Fruit fly (Drosophila melanogaster) whole organism, prepupa: ENCODE data around the gene CG5281.

Experiments
- Blimp-1 ChIP-seq: fragments of 200-800 bp; sonication (Bioruptor generic); optimal IDR thresholded peaks from 3 replicates; lab custom pipeline; 2017; ENCODE audit warnings: missing biosample characterization, missing genetic modification characterization, mild to moderate bottlenecking, moderate library complexity, missing genetic modification reagents
- CG10631 ChIP-seq: fragments of 200-800 bp; sonication (Bioruptor generic); optimal IDR thresholded peaks from 2 replicates; lab custom pipeline; 2016; ENCODE audit warnings: missing biosample characterization, missing genetic modification characterization
- CG10669 ChIP-seq: fragments of 200-800 bp; sonication (Bioruptor generic); optimal IDR thresholded peaks from 3 replicates; lab custom pipeline; 2018; ENCODE audit warnings: missing biosample characterization, mild to moderate bottlenecking, missing genetic modification characterization, moderate library complexity
- CG11294 ChIP-seq: fragments of 200-800 bp; sonication (Bioruptor generic); IDR thresholded peaks from 2 replicates; pipeline ENCODE4 v1.3.6; 2022; ENCODE audit warnings: missing biosample characterization, missing genetic modification characterization
- CG1621 ChIP-seq: fragments of 200-800 bp; sonication (Bioruptor generic); optimal IDR thresholded peaks from 3 replicates; lab custom pipeline; 2018; ENCODE audit warnings: missing biosample characterization, mild to moderate bottlenecking, missing genetic modification characterization
- CG3032 ChIP-seq: fragments of 200-800 bp; optimal IDR thresholded peaks from 2 replicates; lab custom pipeline; 2019; ENCODE audit warnings: missing biosample characterization, mild to moderate bottlenecking, missing genetic modification characterization, moderate library complexity
- CG31627 ChIP-seq: fragments of 200-800 bp; sonication (Bioruptor generic); optimal IDR thresholded peaks from 3 replicates; lab custom pipeline; 2016; ENCODE audit warnings: missing biosample characterization, missing genetic modification characterization
- CG32006 ChIP-seq: fragments of 200-800 bp; sonication (Bioruptor generic); optimal IDR thresholded peaks from 3 replicates; lab custom pipeline; 2017; ENCODE audit warnings: missing biosample characterization, mild to moderate bottlenecking, missing genetic modification characterization
- CG34406 ChIP-seq: fragments of 200-800 bp; sonication (Bioruptor generic); optimal IDR thresholded peaks from 3 replicates; lab custom pipeline; 2016; ENCODE audit warnings: missing biosample characterization, missing genetic modification characterization
- CG3919 ChIP-seq: fragments of 200-800 bp; sonication (Bioruptor generic); optimal IDR thresholded peaks from 3 replicates; lab custom pipeline; 2016; ENCODE audit warnings: missing biosample characterization, missing genetic modification characterization
- CG6163 ChIP-seq: fragments of 200-800 bp; sonication (Bioruptor generic); IDR thresholded peaks from 3 replicates; pipeline ENCODE4 v1.3.6; 2022; ENCODE audit warnings: missing biosample characterization, missing genetic modification characterization
- CG6792 ChIP-seq: fragments of 200-800 bp; sonication (Bioruptor generic); optimal IDR thresholded peaks from 3 replicates; lab custom pipeline; 2016; ENCODE audit warnings: missing biosample characterization, missing genetic modification characterization
- CG8119 ChIP-seq: fragments of 200-800 bp; sonication (Bioruptor generic); IDR thresholded peaks from 3 replicates; pipeline ENCODE4 v1.3.6; 2022; ENCODE audit warnings: missing biosample characterization, missing genetic modification characterization
- CG8319 ChIP-seq: fragments of 200-800 bp; sonication (Bioruptor generic); optimal IDR thresholded peaks from 3 replicates; lab custom pipeline; 2016; ENCODE audit warnings: missing biosample characterization, missing genetic modification characterization
- Eip75B ChIP-seq: fragments of 200-800 bp; sonication (Bioruptor generic); optimal IDR thresholded peaks from 3 replicates; lab custom pipeline; 2016; ENCODE audit warnings: missing biosample characterization, missing genetic modification characterization
- Eip78C ChIP-seq: fragments of 200-800 bp; sonication (Bioruptor generic); peaks from one replicate; lab custom pipeline; 2016; ENCODE audit warnings: missing biosample characterization, missing genetic modification characterization
- Ets21C ChIP-seq: fragments of 200-800 bp; sonication (Bioruptor generic); optimal IDR thresholded peaks from 3 replicates; lab custom pipeline; 2016; ENCODE audit warnings: missing biosample characterization, missing genetic modification characterization
- Ets96B ChIP-seq: fragments of 200-800 bp; optimal IDR thresholded peaks from 2 replicates; lab custom pipeline; 2019; ENCODE audit warnings: missing biosample characterization, mild to moderate bottlenecking, missing genetic modification characterization, moderate library complexity
- Gug ChIP-seq: fragments of 200-800 bp; sonication (Bioruptor generic); IDR thresholded peaks from 2 replicates; pipeline ENCODE4 v1.3.6; 2022; ENCODE audit warnings: missing biosample characterization, missing genetic modification characterization
- Hr39 ChIP-seq: fragments of 200-800 bp; sonication (Bioruptor generic); optimal IDR thresholded peaks from 2 replicates; lab custom pipeline; 2016; ENCODE audit warnings: missing biosample characterization, missing genetic modification characterization
- Hr4 ChIP-seq: fragments of 200-800 bp; sonication (Bioruptor generic); optimal IDR thresholded peaks from 3 replicates; lab custom pipeline; 2016; ENCODE audit warnings: missing biosample characterization, missing genetic modification characterization
- Met ChIP-seq: fragments of 200-800 bp; sonication (Bioruptor generic); optimal IDR thresholded peaks from 3 replicates; lab custom pipeline; 2016; ENCODE audit warnings: missing biosample characterization, missing genetic modification characterization
- Smox ChIP-seq: fragments of 200-800 bp; sonication (Bioruptor generic); optimal IDR thresholded peaks from 3 replicates; lab custom pipeline; 2016; ENCODE audit warnings: missing biosample characterization, missing genetic modification characterization
- Sox14 ChIP-seq: fragments of 200-800 bp; sonication (Bioruptor generic); optimal IDR thresholded peaks from 3 replicates; lab custom pipeline; 2016; ENCODE audit warnings: missing biosample characterization, missing genetic modification characterization
- Sox15 ChIP-seq: fragments of 200-800 bp; sonication (Bioruptor generic); optimal IDR thresholded peaks from 3 replicates; lab custom pipeline; 2016; ENCODE audit warnings: missing biosample characterization, missing genetic modification characterization
- acj6 ChIP-seq: fragments of 200-800 bp; sonication (Bioruptor generic); optimal IDR thresholded peaks from 3 replicates; lab custom pipeline; 2016; ENCODE audit warnings: missing biosample characterization, missing genetic modification characterization
- cyc ChIP-seq: fragments of 200-800 bp; sonication (Bioruptor generic); optimal IDR thresholded peaks from 3 replicates; lab custom pipeline; 2016; ENCODE audit warnings: missing biosample characterization, missing genetic modification characterization
- dsx ChIP-seq: fragments of 200-800 bp; optimal IDR thresholded peaks from 3 replicates; lab custom pipeline; 2019; ENCODE audit warnings: missing biosample characterization, mild to moderate bottlenecking, missing genetic modification characterization, moderate library complexity; ENCODE audit not compliant: poor library complexity, severe bottlenecking
- eg ChIP-seq: fragments of 200-800 bp; sonication (Bioruptor generic); IDR thresholded peaks from 3 replicates; pipeline ENCODE4 v1.3.6; 2022; ENCODE audit warnings: missing biosample characterization, missing genetic modification characterization
- esn ChIP-seq: fragments of 200-800 bp; sonication (Bioruptor generic); optimal IDR thresholded peaks from 2 replicates; lab custom pipeline; 2016; ENCODE audit warnings: missing biosample characterization, mild to moderate bottlenecking, missing genetic modification characterization, moderate library complexity
- fkh ChIP-seq: fragments of 200-800 bp; sonication (Bioruptor generic); optimal IDR thresholded peaks from 3 replicates; lab custom pipeline; 2017; ENCODE audit warnings: missing biosample characterization, mild to moderate bottlenecking, missing genetic modification characterization, moderate library complexity
- lz ChIP-seq: fragments of 200-800 bp; sonication (Bioruptor generic); optimal IDR thresholded peaks from 3 replicates; lab custom pipeline; 2016; ENCODE audit warnings: missing biosample characterization, missing genetic modification characterization
- pdm3 ChIP-seq: fragments of 200-800 bp; sonication (Bioruptor generic); optimal IDR thresholded peaks from 3 replicates; lab custom pipeline; 2016; ENCODE audit warnings: missing biosample characterization, missing genetic modification characterization
- svp ChIP-seq: fragments of 200-800 bp; sonication (Bioruptor generic); peaks from one replicate; lab custom pipeline; 2016; ENCODE audit warnings: missing biosample characterization, missing genetic modification characterization
- topi ChIP-seq: fragments of 200-800 bp; sonication (Bioruptor generic); optimal IDR thresholded peaks from 3 replicates; lab custom pipeline; 2016; ENCODE audit warnings: missing biosample characterization, missing genetic modification characterization
- vri ChIP-seq: fragments of 200-800 bp; sonication (Bioruptor generic); optimal IDR thresholded peaks from 3 replicates; lab custom pipeline; 2016; ENCODE audit warnings: missing biosample characterization, mild to moderate bottlenecking, missing genetic modification characterization

The CG5281 gene

dm6 chr3R:11458022-11458850 is 22.6 kb downstream of the CG5281 start (continued):
- TF ChIP-seq CG10631 (GFP tag; lab: Kevin White, UChicago), result no peak
- no peak for TF ChIP-seq eg (GFP tag; lab: Robert Waterston, UW)
- TF ChIP-seq CG32006 (GFP tag; lab: Kevin White, UChicago), result no peak
- no peak for TF ChIP-seq Gug (GFP tag; lab: Robert Waterston, UW)
- TF ChIP-seq CG3032 (tag; lab: Kevin White, UChicago), result no peak
- TF ChIP-seq lz, result no peak
- TF ChIP-seq, all 60 proteins: peak for 8

DNA sequence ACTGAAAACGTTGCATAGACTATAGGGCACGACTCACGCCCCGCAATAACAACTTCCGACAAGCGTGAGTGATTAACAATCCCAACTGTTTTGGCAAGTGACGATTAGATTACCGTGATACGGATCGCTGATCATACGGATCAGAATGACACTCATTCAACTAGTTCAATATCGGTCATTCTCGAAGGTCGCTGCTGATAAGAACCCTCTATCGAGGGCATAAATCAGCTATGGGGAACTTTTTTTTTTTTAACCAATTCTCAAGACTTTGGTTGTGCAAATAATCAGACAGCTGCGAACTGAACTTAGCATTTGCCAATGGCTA is 23.2 kb downstream of the CG5281 start:
- TF ChIP-seq cyc (GFP tag; lab: Kevin White, UChicago) (no peak), CG1621 (tag; lab: Kevin White, UChicago) (no peak), Ets21C (GFP tag; lab: Kevin White, UChicago) (no peak), Eip75B (GFP tag; lab: Kevin White, UChicago) (no peak), acj6 (GFP tag; lab: Kevin White, UChicago) (no peak), Sox15 (GFP tag; lab: Kevin White, UChicago) (no peak), CG10669 (GFP tag; lab: Kevin White, UChicago) (no peak), Met (GFP tag; lab: Kevin White, UChicago) (no peak), CG34406 (no peak), fkh (no peak), Hr39 (GFP tag; lab: Kevin White, UChicago) (no peak), dsx (GFP tag; lab: Kevin White, UChicago) (no peak), CG3032 (tag; lab: Kevin White, UChicago) (no peak)

dm6 chr3R:11460502-11461358 is 25.1 kb downstream of the CG5281 start, which contains the start of gene PGRP-LB:
Gene PGRP-LB, minus strand, starts transcription at chr3R:11460552.
- TF ChIP-seq Gug (GFP tag; lab: Robert Waterston, UW) (no peak), CG3919 (no peak), Blimp-1 (GFP tag; lab: Kevin White, UChicago) (no peak), svp (GFP tag; lab: Kevin White, UChicago) (peak; percentile 75), fkh (peak; percentile 66), Ets21C (GFP tag; lab: Kevin White, UChicago) (no peak), CG8319 (no peak), dsx (GFP tag; lab: Kevin White, UChicago) (no peak), Ets96B (tag; lab: Kevin White, UChicago) (no peak), Eip78C (GFP tag; lab: Kevin White, UChicago) (peak; percentile 51), Smox (GFP tag; lab: Kevin White, UChicago) (peak; percentile 29), esn (GFP tag; lab: Kevin White, UChicago) (peak; percentile 9), CG32006 (GFP tag; lab: Kevin White, UChicago) (peak; percentile 51), CG6792 (GFP tag; lab: Kevin White, UChicago) (no peak), vri (no peak), Sox15 (GFP tag; lab: Kevin White, UChicago) (no peak), CG8119 (GFP tag; lab: Robert Waterston, UW) (no peak), Sox14 (GFP tag; lab: Kevin White, UChicago) (peak; percentile 12), CG11294 (GFP tag; lab: Robert Waterston, UW) (no peak), CG31627 (GFP tag; lab: Kevin White, UChicago) (peak; percentile 24), Met (GFP tag; lab: Kevin White, UChicago) (peak; percentile 6), pdm3 (GFP tag; lab: Kevin White, UChicago) (peak; percentile 7), CG6163 (GFP tag; lab: Robert Waterston, UW) (no peak), topi (GFP tag; lab: Kevin White, UChicago) (no peak), Hr4 (GFP tag; lab: Kevin White, UChicago) (peak; percentile 11), Hr39 (GFP tag; lab: Kevin White, UChicago) (peak; percentile 29), lz (peak; percentile 25)
